Worm (Caenorhabditis elegans) whole organism, mixed stage, embryonic: ENCODE measurements around the gene C24H10.4.

Source experiments
- M03D4.4 ChIP-seq: sonication (generic microtip); optimal IDR thresholded peaks from 2 replicates; lab custom pipeline; 2017; ENCODE audit warnings: mild to moderate bottlenecking, missing genetic modification characterization, missing compliant biosample characterization
- blmp-1 ChIP-seq: fragments of 150-350 bp; optimal IDR thresholded peaks from 2 replicates; lab custom pipeline; 2014; ENCODE audit warnings: missing biosample characterization, missing genetic modification characterization
- ceh-39 ChIP-seq: fragments of 150-350 bp; optimal IDR thresholded peaks from 2 replicates; lab custom pipeline; 2014; ENCODE audit warnings: missing biosample characterization, missing genetic modification characterization
- ceh-43 ChIP-seq: fragments of 200-800 bp; sonication (Bioruptor generic); optimal IDR thresholded peaks from 2 replicates; lab custom pipeline; 2018; ENCODE audit warnings: mild to moderate bottlenecking, missing genetic modification characterization, moderate library complexity, missing compliant biosample characterization
- ceh-83 ChIP-seq: fragments of 200-800 bp; sonication (Bioruptor generic); optimal IDR thresholded peaks from 2 replicates; lab custom pipeline; 2018; ENCODE audit warnings: mild to moderate bottlenecking, missing genetic modification characterization, missing compliant biosample characterization
- ces-1 ChIP-seq: fragments of 150-350 bp; optimal IDR thresholded peaks from 2 replicates; lab custom pipeline; 2014; ENCODE audit warnings: missing biosample characterization, missing genetic modification reagents, missing genetic modification characterization
- cnd-1 ChIP-seq: fragments of 200-800 bp; sonication (Bioruptor generic); optimal IDR thresholded peaks from 2 replicates; lab custom pipeline; 2018; ENCODE audit warnings: mild to moderate bottlenecking, missing genetic modification characterization, missing compliant biosample characterization
- drap-1 ChIP-seq: fragments of 200-800 bp; sonication (Bioruptor generic); optimal IDR thresholded peaks from 3 replicates; lab custom pipeline; 2018; ENCODE audit warnings: mild to moderate bottlenecking, missing genetic modification characterization, missing compliant biosample characterization
- elt-1 ChIP-seq: sonication (generic microtip); optimal IDR thresholded peaks from 2 replicates; lab custom pipeline; 2017; ENCODE audit warnings: missing genetic modification characterization, mild to moderate bottlenecking, missing compliant biosample characterization, antibody characterized with exemption, moderate library complexity, borderline replicate concordance; ENCODE audit not compliant: insufficient read depth
- flh-1 ChIP-seq: fragments of 200-800 bp; sonication (Bioruptor generic); optimal IDR thresholded peaks from 2 replicates; lab custom pipeline; 2018; ENCODE audit warnings: mild to moderate bottlenecking, missing genetic modification characterization, moderate library complexity, missing compliant biosample characterization
- ham-2 ChIP-seq: fragments of 200-800 bp; sonication (Bioruptor generic); optimal IDR thresholded peaks from 2 replicates; lab custom pipeline; 2018; ENCODE audit warnings: mild to moderate bottlenecking, missing genetic modification characterization, missing compliant biosample characterization
- hlh-1 ChIP-seq: fragments of 150-350 bp; optimal IDR thresholded peaks from 2 replicates; lab custom pipeline; 2014; ENCODE audit warnings: missing biosample characterization, missing genetic modification reagents, missing genetic modification characterization
- lin-13 ChIP-seq: fragments of 150-350 bp; optimal IDR thresholded peaks from 2 replicates; lab custom pipeline; 2014; ENCODE audit warnings: missing biosample characterization, missing genetic modification characterization
- lin-32 ChIP-seq: fragments of 200-800 bp; sonication (Bioruptor generic); optimal IDR thresholded peaks from 2 replicates; lab custom pipeline; 2018; ENCODE audit warnings: mild to moderate bottlenecking, missing genetic modification characterization, missing compliant biosample characterization
- lsy-2 ChIP-seq: fragments of 150-350 bp; optimal IDR thresholded peaks from 2 replicates; lab custom pipeline; 2014; ENCODE audit warnings: missing biosample characterization, missing genetic modification characterization
- mab-5 ChIP-seq: fragments of 150-350 bp; optimal IDR thresholded peaks from 2 replicates; lab custom pipeline; 2014; ENCODE audit warnings: missing biosample characterization, missing genetic modification characterization
- mls-2 ChIP-seq: sonication (generic microtip); optimal IDR thresholded peaks from 2 replicates; lab custom pipeline; 2016; ENCODE audit warnings: mild to moderate bottlenecking, missing genetic modification characterization, moderate library complexity, missing compliant biosample characterization
- nhr-12 ChIP-seq: fragments of 150-350 bp; optimal IDR thresholded peaks from 2 replicates; lab custom pipeline; 2014; ENCODE audit warnings: missing biosample characterization, missing genetic modification characterization
- nhr-237 ChIP-seq: fragments of 150-350 bp; optimal IDR thresholded peaks from 2 replicates; lab custom pipeline; 2014; ENCODE audit warnings: missing biosample characterization, missing genetic modification characterization
- nhr-28 ChIP-seq: fragments of 150-350 bp; optimal IDR thresholded peaks from 2 replicates; lab custom pipeline; 2014; ENCODE audit warnings: missing biosample characterization, missing genetic modification characterization
- pha-4 ChIP-seq: fragments of 150-350 bp; optimal IDR thresholded peaks from 2 replicates; lab custom pipeline; 2018; ENCODE audit warnings: missing biosample characterization, missing genetic modification reagents, missing genetic modification characterization
- sem-2 ChIP-seq: fragments of 200-800 bp; sonication (Bioruptor generic); optimal IDR thresholded peaks from 2 replicates; lab custom pipeline; 2018; ENCODE audit warnings: mild to moderate bottlenecking, missing genetic modification characterization, missing compliant biosample characterization
- snpc-4 ChIP-seq: fragments of 150-350 bp; optimal IDR thresholded peaks from 2 replicates; lab custom pipeline; 2014; ENCODE audit warnings: missing biosample characterization, missing genetic modification characterization
- sptf-1 ChIP-seq: sonication (generic microtip); optimal IDR thresholded peaks from 2 replicates; lab custom pipeline; 2017; ENCODE audit warnings: mild to moderate bottlenecking, missing genetic modification characterization, moderate library complexity, missing compliant biosample characterization
- unc-120 ChIP-seq: sonication (generic microtip); optimal IDR thresholded peaks from 2 replicates; lab custom pipeline; 2017; ENCODE audit warnings: missing genetic modification characterization, missing compliant biosample characterization; ENCODE audit not compliant: poor library complexity, severe bottlenecking
- unc-62 ChIP-seq: fragments of 150-350 bp; optimal IDR thresholded peaks from 2 replicates; lab custom pipeline; 2014; ENCODE audit warnings: missing biosample characterization, missing genetic modification reagents, missing genetic modification characterization
- zip-8 ChIP-seq: fragments of 150-350 bp; optimal IDR thresholded peaks from 2 replicates; lab custom pipeline; 2014; ENCODE audit warnings: missing biosample characterization, missing genetic modification characterization
- ztf-11 ChIP-seq: fragments of 150-350 bp; optimal IDR thresholded peaks from 2 replicates; lab custom pipeline; 2014; ENCODE audit warnings: missing biosample characterization, missing genetic modification characterization

C24H10.4 gene

ce11 chrX:5071025-5071424 lies 12.0 kb upstream of the C24H10.4 start:
- peak; percentile 19 for TF ChIP-seq blmp-1
- no peak for TF ChIP-seq mls-2 (tag; lab: Kevin White, UChicago)

ce11 chrX:5067796-5068195 lies 8.7 kb upstream of the C24H10.4 start, which contains the start of gene clc-7:
Gene clc-7 (plus strand): TSS chrX:5068096.
- TF ChIP-seq blmp-1: no peak
- no peak for TF ChIP-seq nhr-12
- TF ChIP-seq lin-32 (GFP tag; lab: Kevin White, UChicago): no peak
- no peak for TF ChIP-seq zip-8 (tag; lab: Kevin White, UChicago)
- no peak for TF ChIP-seq M03D4.4 (tag; lab: Kevin White, UChicago)

- TF ChIP-seq sem-2 (GFP tag; lab: Kevin White, UChicago): no peak
- no peak for TF ChIP-seq zip-8 (tag; lab: Kevin White, UChicago)
- no peak for TF ChIP-seq ceh-43
- no peak for TF ChIP-seq pha-4 (tag; lab: Kevin White, UChicago)
Measured at ce11 chrX:5066570-5066969, 7.5 kb upstream of the C24H10.4 start.

DNA sequence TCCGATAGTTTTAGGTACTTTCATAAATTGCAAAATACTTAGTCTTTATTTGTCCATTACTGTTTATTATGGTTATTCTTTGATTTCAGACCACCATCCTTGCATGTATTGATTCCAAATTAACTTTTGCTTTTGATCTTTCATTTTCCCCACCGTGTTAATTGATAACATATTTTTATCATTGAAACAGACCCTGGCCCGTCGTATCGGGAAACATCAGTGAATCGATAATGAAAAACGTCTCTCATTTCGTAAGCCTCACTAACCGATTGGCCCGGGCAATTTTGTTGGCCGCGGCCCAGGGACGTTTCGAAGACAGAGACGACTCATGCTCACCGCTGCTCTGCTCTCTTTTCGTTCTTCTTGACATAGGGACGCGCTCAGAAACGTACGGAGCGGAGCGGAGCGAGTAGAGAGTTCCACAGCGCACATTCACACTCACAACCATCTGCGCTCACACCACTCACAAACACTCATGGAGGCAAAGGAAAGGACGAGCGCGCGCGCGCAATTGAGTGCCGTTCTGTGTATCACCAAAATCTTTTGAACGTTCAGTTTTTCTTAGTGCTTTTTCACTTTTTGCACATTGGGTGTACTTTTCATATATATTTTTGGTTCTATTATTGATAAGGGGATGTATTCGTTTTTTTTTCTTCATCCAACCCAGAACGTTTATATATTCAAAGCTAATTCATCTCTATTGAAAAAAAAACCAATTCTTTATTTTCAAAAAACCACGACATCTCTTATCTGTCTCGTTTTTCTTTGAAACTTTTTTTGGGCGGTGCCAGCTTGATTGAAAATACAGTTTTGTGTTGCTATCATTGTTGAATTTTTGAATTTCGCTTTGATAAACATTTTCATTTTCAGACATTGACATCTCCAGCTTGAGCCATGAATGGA lies 4.9 kb upstream of the C24H10.4 start, which contains the start of gene C24H10.2:
Gene C24H10.2, plus strand, starts transcription at position 853 of the 903 bp plus-strand sequence.
- TF ChIP-seq sptf-1 (tag; lab: Kevin White, UChicago): peak; percentile 9
- TF ChIP-seq lsy-2: no peak
- TF ChIP-seq drap-1 (GFP tag; lab: Kevin White, UChicago): peak; percentile 22
- peak; percentile 27 for TF ChIP-seq mls-2 (tag; lab: Kevin White, UChicago)
- TF ChIP-seq cnd-1 (tag; lab: Kevin White, UChicago): peak; percentile 48
- TF ChIP-seq mab-5 (tag; lab: Kevin White, UChicago): no peak
- TF ChIP-seq hlh-1 (tag; lab: Kevin White, UChicago): no peak
- no peak for TF ChIP-seq ham-2 (GFP tag; lab: Kevin White, UChicago)
- TF ChIP-seq unc-120 (tag; lab: Kevin White, UChicago): peak; percentile 45
- TF ChIP-seq lin-13: peak; percentile 3
- peak; percentile 48 for TF ChIP-seq pha-4 (tag; lab: Kevin White, UChicago)
- TF ChIP-seq, all 35 proteins: peak for 7

ce11 chrX:5061763-5062162 lies 2.7 kb upstream of the C24H10.4 start:
- no peak for TF ChIP-seq mls-2 (tag; lab: Kevin White, UChicago)
- TF ChIP-seq elt-1 (tag; lab: Kevin White, UChicago): peak; percentile 75
- no peak for TF ChIP-seq pha-4 (tag; lab: Kevin White, UChicago)
- no peak for TF ChIP-seq flh-1 (GFP tag; lab: Kevin White, UChicago)
- TF ChIP-seq ceh-39 (tag; lab: Kevin White, UChicago): no peak

DNA sequence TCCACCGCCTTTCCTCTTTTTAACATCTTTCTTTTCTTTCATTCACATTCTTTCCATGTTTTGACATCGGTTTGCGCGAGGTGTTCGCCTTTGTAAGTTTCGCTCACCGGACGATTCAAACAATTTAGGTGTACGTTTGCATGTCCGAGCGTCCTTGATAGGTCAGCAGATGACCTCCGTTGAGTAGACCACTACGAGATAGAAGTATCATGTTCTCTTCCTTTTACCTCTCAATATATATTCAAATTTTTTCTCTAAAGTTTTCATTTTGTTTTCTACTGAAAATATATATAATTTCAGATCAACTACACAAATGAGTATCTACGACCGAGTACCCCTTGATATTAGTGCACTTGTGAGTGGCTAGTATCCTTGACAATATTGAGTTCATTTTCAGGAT lies 1.7 kb upstream of the C24H10.4 start, which contains the start of gene C24H10.3:
Gene C24H10.3, plus strand, starts transcription at position 301 of the 400 bp plus-strand sequence.
- no peak for TF ChIP-seq sem-2 (GFP tag; lab: Kevin White, UChicago)
- no peak for TF ChIP-seq nhr-28 (tag; lab: Kevin White, UChicago)
- no peak for TF ChIP-seq lsy-2
- TF ChIP-seq unc-62: no peak
- TF ChIP-seq ces-1: no peak
- no peak for TF ChIP-seq hlh-1 (tag; lab: Kevin White, UChicago)
- TF ChIP-seq nhr-237: no peak
- TF ChIP-seq elt-1 (tag; lab: Kevin White, UChicago): no peak
- no peak for TF ChIP-seq M03D4.4 (tag; lab: Kevin White, UChicago)
- TF ChIP-seq ceh-43: no peak
- no peak for TF ChIP-seq mls-2 (tag; lab: Kevin White, UChicago)
- TF ChIP-seq ztf-11 (tag; lab: Kevin White, UChicago): no peak
- no peak for TF ChIP-seq blmp-1
- no peak for TF ChIP-seq ceh-83 (GFP tag; lab: Kevin White, UChicago)
- TF ChIP-seq mab-5 (tag; lab: Kevin White, UChicago): no peak
- no peak for TF ChIP-seq snpc-4
- no peak for TF ChIP-seq cnd-1 (tag; lab: Kevin White, UChicago)
- TF ChIP-seq, all 35 proteins: peak for 0
